Fruit fly (Drosophila melanogaster): ENCODE data around the gene Meltrin.

Gene Meltrin

DNA sequence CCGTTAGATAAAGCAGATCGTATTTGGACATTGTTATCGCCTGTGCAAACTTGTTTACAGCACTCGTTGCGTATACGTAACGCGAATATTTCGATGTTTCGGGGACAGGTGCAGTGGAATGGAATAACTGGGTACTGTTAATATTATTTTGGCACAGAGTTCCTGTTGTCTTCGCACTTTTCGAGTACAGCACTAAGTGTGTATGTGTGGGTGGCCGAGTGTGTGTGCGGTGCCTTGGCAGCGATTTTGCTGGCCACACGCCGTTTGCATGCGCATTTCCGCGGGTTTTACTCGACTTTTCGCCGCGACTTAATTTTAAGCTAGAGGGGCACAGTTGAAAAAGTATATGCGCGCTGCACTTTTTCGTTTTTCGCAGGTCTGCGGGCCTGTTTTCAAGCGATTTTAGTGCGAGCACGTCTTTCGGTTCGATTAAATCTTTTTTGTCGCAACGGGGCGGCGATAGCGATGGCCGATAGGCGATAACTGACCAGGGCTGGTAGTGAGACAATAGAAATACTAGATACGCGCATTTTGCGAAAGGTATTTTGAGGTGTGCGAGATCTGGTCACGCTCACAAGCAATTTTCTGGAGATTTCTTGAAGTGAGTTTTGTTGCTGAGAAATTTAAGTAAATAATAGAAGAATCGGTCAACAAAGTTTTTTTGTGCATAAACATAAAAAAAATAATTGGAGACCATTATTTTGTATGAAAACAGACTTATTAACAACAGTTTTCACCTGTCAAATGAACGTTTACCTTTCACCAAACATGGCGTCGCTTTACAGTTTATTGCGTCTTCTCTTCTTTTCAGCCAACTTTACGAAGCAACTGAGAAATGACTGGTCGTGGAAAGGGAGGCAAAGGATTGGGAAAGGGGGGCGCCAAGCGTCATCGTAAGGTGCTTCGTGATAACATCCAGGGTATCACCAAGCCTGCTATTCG lies 71.6 kb downstream of the Meltrin start, which contains the start of the genes put and His4r (continued):
- TF ChIP-seq bowl (GFP tag; IDR thresholded peaks at IDR 0.05): no peak
- peak; percentile 82 for TF ChIP-seq Ets97D (GFP tag; optimal IDR thresholded peaks at IDR 0.05)
- TF ChIP-seq grau (tag; optimal IDR thresholded peaks at IDR 0.05): peak; percentile 14
- no peak for TF ChIP-seq toy (GFP tag; IDR thresholded peaks at IDR 0.05)
- TF ChIP-seq CG3281 (GFP tag; optimal IDR thresholded peaks at IDR 0.05): no peak
- no peak for TF ChIP-seq CG3407 (GFP tag; optimal IDR thresholded peaks at IDR 0.05)
- TF ChIP-seq kay (GFP tag; optimal IDR thresholded peaks at IDR 0.05): no peak
- TF ChIP-seq E2f2 (GFP tag; IDR thresholded peaks at IDR 0.05): peak; percentile 53
- peak; percentile 81 for TF ChIP-seq CG12659 (GFP tag; optimal IDR thresholded peaks at IDR 0.05)
- TF ChIP-seq phol (tag; optimal IDR thresholded peaks at IDR 0.05): peak; percentile 91
- TF ChIP-seq dati (GFP tag; IDR thresholded peaks at IDR 0.05): no peak
- TF ChIP-seq tx (GFP tag; optimal IDR thresholded peaks at IDR 0.05): no peak
- peak; percentile 20; the same call in 1 of the 2 replicates for TF ChIP-seq nerfin-2 (GFP tag; IDR thresholded peaks at IDR 0.05; ENCODE audit: partially characterized antibody)
- TF ChIP-seq crp (GFP tag; optimal IDR thresholded peaks at IDR 0.05): peak in 1 of 2 experiments; percentile 23
- peak; percentile 28 for TF ChIP-seq nerfin-1 (tag; optimal IDR thresholded peaks at IDR 0.05)
- TF ChIP-seq h (optimal IDR thresholded peaks at IDR 0.05): no peak
- peak; percentile 44; the same call in 1 of the 2 replicates for TF ChIP-seq inv (GFP tag; IDR thresholded peaks at IDR 0.05; ENCODE audit: partially characterized antibody)
- no peak for TF ChIP-seq ATbp (GFP tag; optimal IDR thresholded peaks at IDR 0.05)
- TF ChIP-seq fu2 (GFP tag; optimal IDR thresholded peaks at IDR 0.05): no peak
- peak; percentile 28 for TF ChIP-seq CG18599 (GFP tag; optimal IDR thresholded peaks at IDR 0.05)
- TF ChIP-seq CG17361 (GFP tag; IDR thresholded peaks at IDR 0.05): peak; percentile 37; the same call in 1 of the 3 replicates
- peak; percentile 74 for TF ChIP-seq HmgD (GFP tag; optimal IDR thresholded peaks at IDR 0.05)
- peak; percentile 48; the same call in 1 of the 4 replicates for TF ChIP-seq chinmo (GFP tag; IDR thresholded peaks at IDR 0.05; ENCODE audit: partially characterized antibody)
- no peak for TF ChIP-seq oc (tag; optimal IDR thresholded peaks at IDR 0.05)
- TF ChIP-seq CG6765 (GFP tag; optimal IDR thresholded peaks at IDR 0.05): peak; percentile 10
- TF ChIP-seq Bteb2 (GFP tag; optimal IDR thresholded peaks at IDR 0.05): peak; percentile 12
- no peak for TF ChIP-seq tup (GFP tag; optimal IDR thresholded peaks at IDR 0.05)
- TF ChIP-seq eyg (GFP tag; optimal IDR thresholded peaks at IDR 0.05): no peak
- TF ChIP-seq CoRest (tag; optimal IDR thresholded peaks at IDR 0.05): peak; percentile 4
- no peak for TF ChIP-seq Tbp (GFP tag; optimal IDR thresholded peaks at IDR 0.05)
- TF ChIP-seq ind (GFP tag; optimal IDR thresholded peaks at IDR 0.05): no peak
- TF ChIP-seq dmrt99B (tag; optimal IDR thresholded peaks at IDR 0.05): no peak
- TF ChIP-seq CG4404 (GFP tag; IDR thresholded peaks at IDR 0.05): no peak
- no peak for TF ChIP-seq CG13775 (GFP tag; optimal IDR thresholded peaks at IDR 0.05)
- peak; percentile 95 for TF ChIP-seq CG9797 (GFP tag; optimal IDR thresholded peaks at IDR 0.05)
- no peak for TF ChIP-seq ash1 (GFP tag; optimal IDR thresholded peaks at IDR 0.05)
- peak; percentile 95 for TF ChIP-seq Sry-δ (GFP tag; optimal IDR thresholded peaks at IDR 0.05)
- no peak for TF ChIP-seq CG5953 (GFP tag; IDR thresholded peaks at IDR 0.05)
- TF ChIP-seq ci (GFP tag; IDR thresholded peaks at IDR 0.05): peak; percentile 46; the same call in 1 of the 3 replicates
- peak; percentile 6 for TF ChIP-seq Hsf (GFP tag; optimal IDR thresholded peaks at IDR 0.05)
- peak; percentile 20 for TF ChIP-seq NfI (GFP tag; optimal IDR thresholded peaks at IDR 0.05)
- TF ChIP-seq Asciz (GFP tag; optimal IDR thresholded peaks at IDR 0.05): no peak
- peak in 1 of 2 experiments; percentile 35 for TF ChIP-seq dpn (GFP tag; optimal IDR thresholded peaks at IDR 0.05)
- peak; percentile 91 for TF ChIP-seq Med (GFP tag)
- TF ChIP-seq ham (GFP tag; IDR thresholded peaks at IDR 0.05): no peak
- TF ChIP-seq zf30C (GFP tag; optimal IDR thresholded peaks at IDR 0.05): no peak
- TF ChIP-seq CG32532 (GFP tag; IDR thresholded peaks at IDR 0.05): peak; percentile 19; the same call in 1 of the 2 replicates
- peak; percentile 47; the same call in 1 of the 2 replicates for TF ChIP-seq Rfx (GFP tag; IDR thresholded peaks at IDR 0.05)

All from whole organism, embryonic.